Fruit fly (Drosophila melanogaster) whole organism, embryonic: Measurements from ENCODE around the gene Dic2.
A peak's percentile ranks its signal among the peaks of the same experiment; 100 is the strongest.

ENCODE experiments used
- ATbp ChIP-seq: fragments of 200-800 bp; sonication (Bioruptor generic); optimal IDR thresholded peaks from 2 replicates; lab custom pipeline; 2017; ENCODE audit warnings: missing biosample characterization, mild to moderate bottlenecking, missing genetic modification characterization, missing genetic modification reagents
- Abd-B ChIP-seq: fragments of 200-800 bp; sonication (Bioruptor generic); optimal IDR thresholded peaks from 2 replicates; lab custom pipeline; 2018; ENCODE audit warnings: missing biosample characterization, mild to moderate bottlenecking, missing genetic modification characterization, moderate library complexity
- Atf-2 ChIP-seq: fragments of 200-800 bp; sonication (Bioruptor generic); optimal IDR thresholded peaks from 2 replicates; lab custom pipeline; 2016; ENCODE audit warnings: missing biosample characterization, missing genetic modification characterization
- B-H1 ChIP-seq: fragments of 200-800 bp; sonication (Bioruptor generic); IDR thresholded peaks from 3 replicates; pipeline ENCODE4 v1.3.6; 2022; ENCODE audit warnings: missing biosample characterization, missing genetic modification characterization
- CG10366 ChIP-seq: fragments of 200-800 bp; sonication (Bioruptor generic); IDR thresholded peaks from 2 replicates; pipeline ENCODE4 v1.3.6; 2022; ENCODE audit warnings: missing biosample characterization, missing genetic modification characterization
- CG10979 ChIP-seq: fragments of 200-800 bp; sonication (Bioruptor generic); optimal IDR thresholded peaks from 2 replicates; lab custom pipeline; 2018; ENCODE audit warnings: missing biosample characterization, mild to moderate bottlenecking, missing genetic modification characterization, moderate library complexity
- CG11085 ChIP-seq: fragments of 200-800 bp; sonication (Bioruptor generic); IDR thresholded peaks from 2 replicates; pipeline ENCODE4 v1.3.6; 2022; ENCODE audit warnings: missing biosample characterization, missing genetic modification characterization
- CG12071 ChIP-seq: fragments of 200-800 bp; sonication (Bioruptor generic); optimal IDR thresholded peaks from 3 replicates; lab custom pipeline; 2018; ENCODE audit warnings: missing biosample characterization, mild to moderate bottlenecking, missing genetic modification characterization
- CG14860 ChIP-seq: fragments of 200-800 bp; sonication (Bioruptor generic); IDR thresholded peaks from 3 replicates; pipeline ENCODE4 v1.3.6; 2022; ENCODE audit warnings: missing biosample characterization, missing genetic modification characterization; ENCODE audit not compliant: partially characterized antibody
- CG15269 ChIP-seq: fragments of 200-800 bp; sonication (Bioruptor generic); optimal IDR thresholded peaks from 2 replicates; lab custom pipeline; 2018; ENCODE audit warnings: missing biosample characterization, mild to moderate bottlenecking, missing genetic modification characterization, moderate library complexity
- CG15696 ChIP-seq: fragments of 200-800 bp; sonication (Bioruptor generic); optimal IDR thresholded peaks from 2 replicates; lab custom pipeline; 2019; ENCODE audit warnings: missing biosample characterization, mild to moderate bottlenecking, missing genetic modification characterization, moderate library complexity
- CG16813 ChIP-seq: fragments of 200-800 bp; sonication (Bioruptor generic); IDR thresholded peaks from 3 replicates; pipeline ENCODE4 v1.3.6; 2022; ENCODE audit warnings: missing biosample characterization, missing genetic modification characterization; ENCODE audit not compliant: partially characterized antibody
- CG18599 ChIP-seq: fragments of 200-800 bp; sonication (Bioruptor generic); optimal IDR thresholded peaks from 3 replicates; lab custom pipeline; 2017; ENCODE audit warnings: missing biosample characterization, missing genetic modification characterization, mild to moderate bottlenecking, moderate library complexity, missing genetic modification reagents
- CG18764 ChIP-seq: fragments of 200-800 bp; sonication (Bioruptor generic); optimal IDR thresholded peaks from 3 replicates; lab custom pipeline; 2016; ENCODE audit warnings: missing biosample characterization, missing genetic modification characterization
- CG2875 ChIP-seq: fragments of 200-800 bp; sonication (Bioruptor generic); optimal IDR thresholded peaks from 2 replicates; lab custom pipeline; 2017; ENCODE audit warnings: missing biosample characterization, mild to moderate bottlenecking, missing genetic modification characterization, missing genetic modification reagents
- CG3847 ChIP-seq: fragments of 200-800 bp; sonication (Bioruptor generic); IDR thresholded peaks from 2 replicates; pipeline ENCODE4 v1.3.6; 2022; ENCODE audit warnings: missing biosample characterization, missing genetic modification characterization
- CG4404 ChIP-seq: fragments of 200-800 bp; sonication (Bioruptor generic); IDR thresholded peaks from 2 replicates; pipeline ENCODE4 v1.3.6; 2022; ENCODE audit warnings: missing biosample characterization, missing genetic modification characterization
- CG4854 ChIP-seq: fragments of 200-800 bp; sonication (Bioruptor generic); optimal IDR thresholded peaks from 2 replicates; lab custom pipeline; 2016; ENCODE audit warnings: missing biosample characterization, missing genetic modification characterization, inconsistent platforms
- CG6683 ChIP-seq: fragments of 200-800 bp; sonication (Bioruptor generic); optimal IDR thresholded peaks from 2 replicates; lab custom pipeline; 2017; ENCODE audit warnings: missing biosample characterization, mild to moderate bottlenecking, missing genetic modification characterization, missing genetic modification reagents
- CG8924 ChIP-seq: fragments of 200-800 bp; optimal IDR thresholded peaks from 3 replicates; lab custom pipeline; 2019; ENCODE audit warnings: missing biosample characterization, mild to moderate bottlenecking, missing genetic modification characterization, moderate library complexity
- D19A ChIP-seq: fragments of 200-800 bp; optimal IDR thresholded peaks from 3 replicates; lab custom pipeline; 2019; ENCODE audit warnings: missing biosample characterization, mild to moderate bottlenecking, missing genetic modification characterization, moderate library complexity
- D19B ChIP-seq: fragments of 200-800 bp; sonication (Bioruptor generic); optimal IDR thresholded peaks from 2 replicates; lab custom pipeline; 2017; ENCODE audit warnings: missing biosample characterization, mild to moderate bottlenecking, missing genetic modification characterization
- Dp ChIP-seq: fragments of 200-800 bp; sonication (Bioruptor generic); optimal IDR thresholded peaks from 2 replicates; lab custom pipeline; 2018; ENCODE audit warnings: missing biosample characterization, mild to moderate bottlenecking, missing genetic modification characterization, moderate library complexity
- HLH3B ChIP-seq: fragments of 200-800 bp; sonication (Bioruptor generic); IDR thresholded peaks from 2 replicates; pipeline ENCODE4 v1.3.6; 2022; ENCODE audit warnings: missing biosample characterization, missing genetic modification characterization
- Hsf ChIP-seq: fragments of 200-800 bp; sonication (Bioruptor generic); optimal IDR thresholded peaks from 3 replicates; lab custom pipeline; 2016; ENCODE audit warnings: missing biosample characterization, missing genetic modification characterization
- Lim3 ChIP-seq: fragments of 200-800 bp; sonication (Bioruptor generic); IDR thresholded peaks from 2 replicates; pipeline ENCODE4 v1.3.6; 2022; ENCODE audit warnings: missing biosample characterization, missing genetic modification characterization
- MTF-1 ChIP-seq: fragments of 200-800 bp; sonication (Bioruptor generic); optimal IDR thresholded peaks from 2 replicates; lab custom pipeline; 2018; ENCODE audit warnings: missing biosample characterization, mild to moderate bottlenecking, missing genetic modification characterization, borderline replicate concordance
- NfI ChIP-seq: fragments of 200-800 bp; sonication (Bioruptor generic); optimal IDR thresholded peaks from 3 replicates; lab custom pipeline; 2018; ENCODE audit warnings: missing biosample characterization, mild to moderate bottlenecking, missing genetic modification characterization, moderate library complexity
- Optix ChIP-seq: fragments of 200-800 bp; sonication (Bioruptor generic); IDR thresholded peaks from 3 replicates; pipeline ENCODE4 v1.3.6; 2022; ENCODE audit warnings: missing biosample characterization, missing genetic modification characterization
- Rfx ChIP-seq: fragments of 200-800 bp; sonication (Bioruptor generic); IDR thresholded peaks from 2 replicates; pipeline ENCODE4 v1.3.6; 2022; ENCODE audit warnings: missing biosample characterization, missing genetic modification characterization
- ase ChIP-seq: fragments of 200-800 bp; sonication (Bioruptor generic); IDR thresholded peaks from 3 replicates; pipeline ENCODE4 v1.3.6; 2022; ENCODE audit warnings: missing biosample characterization, missing genetic modification characterization
- bbx ChIP-seq: fragments of 200-800 bp; sonication (Bioruptor generic); IDR thresholded peaks from 2 replicates; pipeline ENCODE4 v1.3.6; 2022; ENCODE audit warnings: missing biosample characterization, missing genetic modification characterization; ENCODE audit not compliant: partially characterized antibody
- chm ChIP-seq: fragments of 200-800 bp; sonication (Bioruptor generic); IDR thresholded peaks from 2 replicates; pipeline ENCODE4 v1.3.6; 2022; ENCODE audit warnings: missing biosample characterization, missing genetic modification characterization
- dysf ChIP-seq: fragments of 200-800 bp; sonication (Bioruptor generic); IDR thresholded peaks from 3 replicates; pipeline ENCODE4 v1.3.6; 2022; ENCODE audit warnings: missing biosample characterization, missing genetic modification characterization
- ewg ChIP-seq: fragments of 200-800 bp; sonication (Bioruptor generic); optimal IDR thresholded peaks from 3 replicates; lab custom pipeline; 2017; ENCODE audit warnings: mild to moderate bottlenecking, missing biosample characterization, missing genetic modification reagents, missing genetic modification characterization
- fru ChIP-seq: fragments of >200 bp; optimal IDR thresholded peaks from 2 replicates; lab custom pipeline; 2017
- h ChIP-seq: fragments of >200 bp; optimal IDR thresholded peaks from 2 replicates; lab custom pipeline; 2017
- nerfin-2 ChIP-seq: fragments of 200-800 bp; sonication (Bioruptor generic); IDR thresholded peaks from 2 replicates; pipeline ENCODE4 v1.3.6; 2022; ENCODE audit warnings: missing biosample characterization, missing genetic modification characterization; ENCODE audit not compliant: partially characterized antibody
- nmo ChIP-seq: fragments of 200-800 bp; sonication (Bioruptor generic); optimal IDR thresholded peaks from 2 replicates; lab custom pipeline; 2018; ENCODE audit warnings: missing biosample characterization, mild to moderate bottlenecking, missing genetic modification characterization, moderate library complexity
- odd ChIP-seq: fragments of 200-800 bp; sonication (Bioruptor generic); optimal IDR thresholded peaks from 2 replicates; lab custom pipeline; 2017; ENCODE audit warnings: missing biosample characterization, mild to moderate bottlenecking, missing genetic modification characterization
- pzg ChIP-seq: fragments of 200-800 bp; sonication (Bioruptor generic); optimal IDR thresholded peaks from 3 replicates; lab custom pipeline; 2018; ENCODE audit warnings: missing biosample characterization, mild to moderate bottlenecking, missing genetic modification characterization, moderate library complexity
- salm ChIP-seq: fragments of 200-800 bp; sonication (Bioruptor generic); optimal IDR thresholded peaks from 2 replicates; lab custom pipeline; 2018; ENCODE audit warnings: missing biosample characterization, mild to moderate bottlenecking, missing genetic modification characterization
- sc ChIP-seq, 3 experiments: fragments of >200 bp in 2 of 3; fragments of 200-800 bp in 1 of 3; sonication (Bioruptor generic) in 1 of 3; optimal IDR thresholded peaks; 2 replicates in 2 of 3; 3 replicates in 1 of 3; lab custom pipeline; 2017; ENCODE audit warnings: mild to moderate bottlenecking in 1 of 3, missing biosample characterization in 1 of 3, missing genetic modification characterization in 1 of 3, missing genetic modification reagents in 1 of 3
- schlank ChIP-seq: fragments of 200-800 bp; sonication (Bioruptor generic); optimal IDR thresholded peaks from 2 replicates; lab custom pipeline; 2018; ENCODE audit warnings: missing biosample characterization, mild to moderate bottlenecking, missing genetic modification characterization
- tio ChIP-seq: fragments of 200-800 bp; sonication (Bioruptor generic); optimal IDR thresholded peaks from 2 replicates; lab custom pipeline; 2017; ENCODE audit warnings: missing biosample characterization, missing genetic modification characterization, inconsistent platforms
- ttk ChIP-seq: fragments of 200-800 bp; sonication (Bioruptor generic); IDR thresholded peaks from 2 replicates; pipeline ENCODE4 v2.1.2; 2022; ENCODE audit warnings: missing biosample characterization, missing genetic modification characterization
- tup ChIP-seq: fragments of 200-800 bp; sonication (Bioruptor generic); optimal IDR thresholded peaks from 2 replicates; lab custom pipeline; 2016; ENCODE audit warnings: missing biosample characterization, mild to moderate bottlenecking, missing genetic modification characterization, moderate library complexity
- tx ChIP-seq: fragments of 200-800 bp; sonication (Bioruptor generic); optimal IDR thresholded peaks from 2 replicates; lab custom pipeline; 2016; ENCODE audit warnings: missing biosample characterization, missing genetic modification characterization
- zfh2 ChIP-seq: fragments of 200-800 bp; sonication (Bioruptor generic); optimal IDR thresholded peaks from 2 replicates; lab custom pipeline; 2016; ENCODE audit warnings: missing biosample characterization, missing genetic modification characterization

Gene Dic2

dm6 chr3R:20549855-20550603 lies 48.8 kb upstream of the Dic2 start (continued):
- TF ChIP-seq MTF-1 (GFP tag; lab: Kevin White, UChicago), result peak; percentile 43
- no peak for TF ChIP-seq nerfin-2 (GFP tag; lab: Robert Waterston, UW)
- peak; percentile 85 for TF ChIP-seq CG4404
- peak; percentile 70 for TF ChIP-seq tup (GFP tag; lab: Kevin White, UChicago)
- TF ChIP-seq schlank (tag; lab: Kevin White, UChicago), result peak; percentile 49
- TF ChIP-seq ase (GFP tag; lab: Robert Waterston, UW), result peak; percentile 70; the same call in 2 of the 3 replicates
- peak; percentile 75 for TF ChIP-seq B-H1 (GFP tag; lab: Robert Waterston, UW)
- peak; percentile 65 for TF ChIP-seq CG2875 (GFP tag; lab: Kevin White, UChicago)
- TF ChIP-seq tio (GFP tag; lab: Kevin White, UChicago), result peak; percentile 83
- TF ChIP-seq Abd-B (GFP tag; lab: Kevin White, UChicago), result peak; percentile 86
- TF ChIP-seq Dp, result no peak
- peak; percentile 81 for TF ChIP-seq ATbp (GFP tag; lab: Kevin White, UChicago)
- no peak for TF ChIP-seq sc (optimal IDR thresholded peaks at IDR 0.05; lab: Kevin White, UChicago)
- TF ChIP-seq sc (GFP tag; optimal IDR thresholded peaks at IDR 0.05; lab: Kevin White, UChicago), result peak; percentile 84
- TF ChIP-seq ttk (GFP tag; lab: Robert Waterston, UW), result peak; percentile 77
- TF ChIP-seq D19B (GFP tag; lab: Kevin White, UChicago), result peak; percentile 64
- peak; percentile 66 for TF ChIP-seq CG18764 (GFP tag; lab: Kevin White, UChicago)
- peak; percentile 84 for TF ChIP-seq D19A
- no peak for TF ChIP-seq CG14860 (GFP tag; lab: Robert Waterston, UW)
- peak; percentile 86 for TF ChIP-seq HLH3B (GFP tag; lab: Robert Waterston, UW)
- no peak for TF ChIP-seq CG16813
- TF ChIP-seq CG6683, result peak; percentile 66
- TF ChIP-seq CG4854, result peak; percentile 45
- TF ChIP-seq ewg (GFP tag; lab: Kevin White, UChicago), result peak; percentile 68
- TF ChIP-seq Rfx (GFP tag; lab: Robert Waterston, UW), result peak; percentile 89
- TF ChIP-seq CG18599 (GFP tag; lab: Kevin White, UChicago), result peak; percentile 92
- peak; percentile 74 for TF ChIP-seq salm (tag; lab: Kevin White, UChicago)
- peak; percentile 81 for TF ChIP-seq odd (GFP tag; lab: Kevin White, UChicago)
- TF ChIP-seq Hsf, result peak; percentile 67
- TF ChIP-seq Lim3 (GFP tag; lab: Robert Waterston, UW), result no peak; the same call in 1 of the 2 replicates
- peak; percentile 86 for TF ChIP-seq CG8924 (tag; lab: Kevin White, UChicago)
- TF ChIP-seq CG10979 (tag; lab: Kevin White, UChicago), result peak; percentile 92
- TF ChIP-seq dysf (GFP tag; lab: Robert Waterston, UW), result peak; percentile 90
- no peak for TF ChIP-seq bbx
- peak; percentile 81 for TF ChIP-seq CG3847 (GFP tag; lab: Robert Waterston, UW)
- peak; percentile 87 for TF ChIP-seq CG15696 (tag; lab: Kevin White, UChicago)
- peak; percentile 66 for TF ChIP-seq CG11085 (GFP tag; lab: Robert Waterston, UW)
- TF ChIP-seq CG12071, result peak; percentile 66
- TF ChIP-seq CG15269, result peak; percentile 92
- TF ChIP-seq h, result no peak
- no peak for TF ChIP-seq tx (GFP tag; lab: Kevin White, UChicago)
- TF ChIP-seq zfh2, result peak; percentile 14
- peak; percentile 88 for TF ChIP-seq NfI (GFP tag; lab: Kevin White, UChicago)
- peak; percentile 78 for TF ChIP-seq Optix
- no peak for TF ChIP-seq fru
- TF ChIP-seq pzg (GFP tag; lab: Kevin White, UChicago), result no peak
- peak; percentile 90 for TF ChIP-seq nmo (GFP tag; lab: Kevin White, UChicago)
- peak; percentile 58 for TF ChIP-seq chm (GFP tag; lab: Robert Waterston, UW)
- TF ChIP-seq CG10366 (GFP tag; lab: Robert Waterston, UW), result peak; percentile 85
- no peak for TF ChIP-seq Atf-2
